Fruit fly (Drosophila melanogaster): Measurements from ENCODE around the gene Ugt37E1.
A peak's percentile ranks its signal among the peaks of the same experiment; 100 is the strongest.

The Ugt37E1 gene

DNA sequence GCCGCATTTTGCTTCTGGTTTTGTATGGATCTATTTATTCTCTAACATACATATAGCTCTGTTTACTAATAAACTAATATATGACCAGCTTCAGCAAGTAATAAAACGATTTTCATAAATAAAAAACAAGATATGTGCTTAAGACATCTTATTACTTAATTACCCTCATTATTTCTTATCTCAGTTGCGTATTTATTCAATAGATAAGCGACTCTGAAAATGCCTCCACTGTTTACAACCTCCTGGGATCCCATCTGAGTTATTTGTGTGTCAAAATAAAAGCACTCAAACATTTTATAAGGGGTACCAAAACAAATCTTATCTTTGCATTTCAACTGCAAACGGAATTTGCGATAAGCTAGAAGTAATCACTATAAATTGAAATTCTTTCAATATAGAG is 23.3 kb downstream of the Ugt37E1 start (continued):
- no peak for TF ChIP-seq oc (tag; optimal IDR thresholded peaks at IDR 0.05)
- TF ChIP-seq fd3F (GFP tag; optimal IDR thresholded peaks at IDR 0.05) = peak; percentile 1
- no peak for TF ChIP-seq CG11093 (GFP tag; IDR thresholded peaks at IDR 0.05)
- TF ChIP-seq kay (GFP tag; optimal IDR thresholded peaks at IDR 0.05) = no peak
- TF ChIP-seq D19A (tag; optimal IDR thresholded peaks at IDR 0.05) = no peak
- no peak for TF ChIP-seq Awh (GFP tag; IDR thresholded peaks at IDR 0.05)
- TF ChIP-seq CG12104 (GFP tag; optimal IDR thresholded peaks at IDR 0.05) = no peak
- TF ChIP-seq Eip74EF (GFP tag; optimal IDR thresholded peaks at IDR 0.05) = peak in 1 of 2 experiments; percentile 37
- TF ChIP-seq CG10267 (tag; optimal IDR thresholded peaks at IDR 0.05) = no peak
- no peak for TF ChIP-seq klu (GFP tag; IDR thresholded peaks at IDR 0.05)
- TF ChIP-seq CG13287 (GFP tag; IDR thresholded peaks at IDR 0.05; ENCODE audit: partially characterized antibody) = no peak
- no peak for TF ChIP-seq ssp (GFP tag; IDR thresholded peaks at IDR 0.05)
- TF ChIP-seq shn (GFP tag; optimal IDR thresholded peaks at IDR 0.05) = no peak
- TF ChIP-seq Hr78 (GFP tag; optimal IDR thresholded peaks at IDR 0.05) = peak in 1 of 2 experiments; percentile 88
- no peak for TF ChIP-seq Nf-YA (GFP tag; IDR thresholded peaks at IDR 0.05)
- no peak for TF ChIP-seq CG7786 (GFP tag; optimal IDR thresholded peaks at IDR 0.05)
- no peak for TF ChIP-seq CG7372 (GFP tag; IDR thresholded peaks at IDR 0.05)
- TF ChIP-seq CG15696 (tag; optimal IDR thresholded peaks at IDR 0.05) = no peak
- TF ChIP-seq Aef1 (GFP tag; IDR thresholded peaks at IDR 0.05) = no peak
- TF ChIP-seq pb (GFP tag; optimal IDR thresholded peaks at IDR 0.05) = no peak
- no peak for TF ChIP-seq CG18619 (GFP tag; optimal IDR thresholded peaks at IDR 0.05)
- TF ChIP-seq CG17359 (tag; optimal IDR thresholded peaks at IDR 0.05) = peak; percentile 14
- TF ChIP-seq rib (GFP tag; IDR thresholded peaks at IDR 0.05) = no peak
- TF ChIP-seq gsb (GFP tag; IDR thresholded peaks at IDR 0.05) = no peak
- no peak for TF ChIP-seq CG4730 (GFP tag; IDR thresholded peaks at IDR 0.05)
- TF ChIP-seq HLH4C (GFP tag; IDR thresholded peaks at IDR 0.05; ENCODE audit: partially characterized antibody) = no peak
- no peak for TF ChIP-seq CG2199 (GFP tag; IDR thresholded peaks at IDR 0.05)
- no peak for TF ChIP-seq crol (GFP tag; IDR thresholded peaks at IDR 0.05)
- no peak for TF ChIP-seq fru (optimal IDR thresholded peaks at IDR 0.05)
- TF ChIP-seq kni (GFP tag; optimal IDR thresholded peaks at IDR 0.05) = no peak
- TF ChIP-seq ERR (GFP tag; optimal IDR thresholded peaks at IDR 0.05) = no peak
- TF ChIP-seq pho (GFP tag; optimal IDR thresholded peaks at IDR 0.05) = no peak
- TF ChIP-seq NC2β (GFP tag; optimal IDR thresholded peaks at IDR 0.05) = no peak
- no peak for TF ChIP-seq Optix (GFP tag; IDR thresholded peaks at IDR 0.05)
- TF ChIP-seq CG1792 (GFP tag; optimal IDR thresholded peaks at IDR 0.05) = no peak
- no peak for TF ChIP-seq chif (GFP tag; optimal IDR thresholded peaks at IDR 0.05)
- TF ChIP-seq CG34224 (GFP tag; IDR thresholded peaks at IDR 0.05; ENCODE audit: partially characterized antibody) = no peak
- no peak for TF ChIP-seq Deaf1 (tag; optimal IDR thresholded peaks at IDR 0.05)
- no peak for TF ChIP-seq jumu (GFP tag; optimal IDR thresholded peaks at IDR 0.05)
- TF ChIP-seq CG9727 (GFP tag; optimal IDR thresholded peaks at IDR 0.05) = no peak
- no peak for TF ChIP-seq Sox100B (GFP tag; optimal IDR thresholded peaks at IDR 0.05)
- TF ChIP-seq Hand (GFP tag; optimal IDR thresholded peaks at IDR 0.05) = peak; percentile 6
- TF ChIP-seq corto (GFP tag; optimal IDR thresholded peaks at IDR 0.05) = no peak
- TF ChIP-seq schlank (tag; optimal IDR thresholded peaks at IDR 0.05) = peak; percentile 10
- no peak for TF ChIP-seq CG10366 (GFP tag; IDR thresholded peaks at IDR 0.05)
- no peak for TF ChIP-seq slou (GFP tag; optimal IDR thresholded peaks at IDR 0.05)
- peak; percentile 79 for TF ChIP-seq CG13296 (GFP tag; optimal IDR thresholded peaks at IDR 0.05)
- TF ChIP-seq sisA (GFP tag; IDR thresholded peaks at IDR 0.05) = no peak
- TF ChIP-seq HmgD (GFP tag; optimal IDR thresholded peaks at IDR 0.05) = no peak
- no peak for TF ChIP-seq CG4404 (GFP tag; IDR thresholded peaks at IDR 0.05)
- TF ChIP-seq CG5180 (GFP tag; optimal IDR thresholded peaks at IDR 0.05) = no peak
- no peak for TF ChIP-seq pum (GFP tag; optimal IDR thresholded peaks at IDR 0.05)

Measured in whole organism, embryonic.